Worm (Caenorhabditis elegans): ENCODE data around the gene inx-18.

ce11 chrIV:619766-620165, 13.6 kb downstream of the inx-18 start:
- no peak for TF ChIP-seq W03F9.2 (tag; optimal IDR thresholded peaks at IDR 0.05)
- TF ChIP-seq him-1 (tag; optimal IDR thresholded peaks at IDR 0.05): no peak
